Fruit fly (Drosophila melanogaster) whole organism, embryonic: ENCODE data around the gene CG45072.

Experiments
- CG10366 ChIP-seq: fragments of 200-800 bp; sonication (Bioruptor generic); IDR thresholded peaks from 2 replicates; pipeline ENCODE4 v1.3.6; 2022; ENCODE audit warnings: missing biosample characterization, missing genetic modification characterization
- CG10979 ChIP-seq: fragments of 200-800 bp; sonication (Bioruptor generic); optimal IDR thresholded peaks from 2 replicates; lab custom pipeline; 2018; ENCODE audit warnings: missing biosample characterization, mild to moderate bottlenecking, missing genetic modification characterization, moderate library complexity
- CG11504 ChIP-seq: fragments of 200-800 bp; sonication (Bioruptor generic); optimal IDR thresholded peaks from 3 replicates; lab custom pipeline; 2019; ENCODE audit warnings: missing biosample characterization, mild to moderate bottlenecking, missing genetic modification characterization, moderate library complexity
- CG11696 ChIP-seq: fragments of 200-800 bp; sonication (Bioruptor generic); IDR thresholded peaks from 2 replicates; pipeline ENCODE4 v1.3.6; 2022; ENCODE audit warnings: missing biosample characterization, missing genetic modification characterization
- CG14014 ChIP-seq: fragments of 200-800 bp; sonication (Bioruptor generic); IDR thresholded peaks from 2 replicates; pipeline ENCODE4 v1.3.6; 2022; ENCODE audit warnings: missing biosample characterization, missing genetic modification characterization
- CG1603 ChIP-seq: fragments of 200-800 bp; sonication (Bioruptor generic); optimal IDR thresholded peaks from 2 replicates; lab custom pipeline; 2019; ENCODE audit warnings: missing biosample characterization, mild to moderate bottlenecking, missing genetic modification characterization, moderate library complexity
- CG16779 ChIP-seq: fragments of 200-800 bp; sonication (Bioruptor generic); IDR thresholded peaks from 2 replicates; pipeline ENCODE4 v1.3.6; 2022; ENCODE audit warnings: missing biosample characterization, missing genetic modification characterization
- CG16863 ChIP-seq: fragments of 200-800 bp; sonication (Bioruptor generic); optimal IDR thresholded peaks from 3 replicates; lab custom pipeline; 2016; ENCODE audit warnings: missing biosample characterization, missing genetic modification characterization
- CG17359 ChIP-seq: fragments of 200-800 bp; sonication (Bioruptor generic); optimal IDR thresholded peaks from 3 replicates; lab custom pipeline; 2018; ENCODE audit warnings: missing biosample characterization, mild to moderate bottlenecking, missing genetic modification characterization, moderate library complexity
- CG17385 ChIP-seq: fragments of 200-800 bp; sonication (Bioruptor generic); optimal IDR thresholded peaks from 3 replicates; lab custom pipeline; 2018; ENCODE audit warnings: missing biosample characterization, mild to moderate bottlenecking, missing genetic modification characterization
- CG32772 ChIP-seq: fragments of 200-800 bp; sonication (Bioruptor generic); IDR thresholded peaks from 2 replicates; pipeline ENCODE4 v1.3.6; 2022; ENCODE audit warnings: missing biosample characterization, missing genetic modification characterization
- CG6854 ChIP-seq: fragments of 200-800 bp; sonication (Bioruptor generic); optimal IDR thresholded peaks from 3 replicates; lab custom pipeline; 2017; ENCODE audit warnings: missing biosample characterization, mild to moderate bottlenecking, missing genetic modification characterization
- CG7839 ChIP-seq: fragments of 200-800 bp; sonication (Bioruptor generic); optimal IDR thresholded peaks from 3 replicates; lab custom pipeline; 2018; ENCODE audit warnings: missing biosample characterization, mild to moderate bottlenecking, missing genetic modification characterization, moderate library complexity
- CG8944 ChIP-seq: fragments of 200-800 bp; sonication (Bioruptor generic); optimal IDR thresholded peaks from 3 replicates; lab custom pipeline; 2016; ENCODE audit warnings: missing biosample characterization, missing genetic modification characterization
- CG9817 ChIP-seq: fragments of 200-800 bp; sonication (Bioruptor generic); optimal IDR thresholded peaks from 2 replicates; lab custom pipeline; 2018; ENCODE audit warnings: missing biosample characterization, mild to moderate bottlenecking, missing genetic modification characterization, moderate library complexity
- Drgx ChIP-seq: fragments of 200-800 bp; sonication (Bioruptor generic); IDR thresholded peaks from 2 replicates; pipeline ENCODE4 v1.3.6; 2022; ENCODE audit warnings: missing biosample characterization, missing genetic modification characterization
- E2f1 ChIP-seq: fragments of 200-800 bp; sonication (Bioruptor generic); IDR thresholded peaks from 2 replicates; pipeline ENCODE4 v1.3.6; 2022; ENCODE audit warnings: missing biosample characterization, missing genetic modification characterization
- Elba2 ChIP-seq: fragments of 200-800 bp; sonication (Bioruptor generic); optimal IDR thresholded peaks from 3 replicates; lab custom pipeline; 2016; ENCODE audit warnings: missing biosample characterization, missing genetic modification characterization
- Gug ChIP-seq: fragments of 200-800 bp; sonication (Bioruptor generic); IDR thresholded peaks from 4 replicates; pipeline ENCODE4 v1.3.6; 2022; ENCODE audit warnings: missing biosample characterization, missing genetic modification characterization
- H2.0 ChIP-seq: fragments of 200-800 bp; sonication (Bioruptor generic); IDR thresholded peaks from 2 replicates; pipeline ENCODE4 v1.3.6; 2022; ENCODE audit warnings: missing biosample characterization, missing genetic modification characterization
- HLH3B ChIP-seq: fragments of 200-800 bp; sonication (Bioruptor generic); IDR thresholded peaks from 2 replicates; pipeline ENCODE4 v1.3.6; 2022; ENCODE audit warnings: missing biosample characterization, missing genetic modification characterization
- MTF-1 ChIP-seq: fragments of 200-800 bp; sonication (Bioruptor generic); optimal IDR thresholded peaks from 2 replicates; lab custom pipeline; 2018; ENCODE audit warnings: missing biosample characterization, mild to moderate bottlenecking, missing genetic modification characterization, borderline replicate concordance
- Mrtf ChIP-seq: fragments of 200-800 bp; sonication (Bioruptor generic); IDR thresholded peaks from 3 replicates; pipeline ENCODE4 v1.3.6; 2022; ENCODE audit warnings: missing biosample characterization, missing genetic modification characterization
- Nf-YA ChIP-seq: fragments of 200-800 bp; sonication (Bioruptor generic); IDR thresholded peaks from 2 replicates; pipeline ENCODE4 v1.3.6; 2022; ENCODE audit warnings: missing biosample characterization, missing genetic modification characterization
- Optix ChIP-seq: fragments of 200-800 bp; sonication (Bioruptor generic); IDR thresholded peaks from 3 replicates; pipeline ENCODE4 v1.3.6; 2022; ENCODE audit warnings: missing biosample characterization, missing genetic modification characterization
- Rx ChIP-seq: fragments of 200-800 bp; sonication (Bioruptor generic); IDR thresholded peaks from 2 replicates; pipeline ENCODE4 v1.3.6; 2022; ENCODE audit warnings: missing biosample characterization, missing genetic modification characterization
- Trl ChIP-seq, 3 experiments: fragments of >200 bp in 2 of 3; fragments of 200-800 bp in 1 of 3; sonication (Bioruptor generic) in 1 of 3; optimal IDR thresholded peaks; 2 replicates in 1 of 3; 3 replicates in 2 of 3; lab custom pipeline; 2016 to 2017; ENCODE audit warnings: missing biosample characterization in 1 of 3, missing genetic modification characterization in 1 of 3
- ab ChIP-seq: fragments of 200-800 bp; sonication (Bioruptor generic); optimal IDR thresholded peaks from 2 replicates; lab custom pipeline; 2016; ENCODE audit warnings: missing biosample characterization, missing genetic modification characterization
- bab2 ChIP-seq: fragments of 200-800 bp; sonication (Bioruptor generic); optimal IDR thresholded peaks from 2 replicates; lab custom pipeline; 2016; ENCODE audit warnings: missing biosample characterization, missing genetic modification characterization
- chinmo ChIP-seq: fragments of 200-800 bp; sonication (Bioruptor generic); IDR thresholded peaks from 4 replicates; pipeline ENCODE4 v1.3.6; 2022; ENCODE audit warnings: missing biosample characterization, missing genetic modification characterization; ENCODE audit not compliant: partially characterized antibody
- ci ChIP-seq: fragments of 200-800 bp; sonication (Bioruptor generic); IDR thresholded peaks from 3 replicates; pipeline ENCODE4 v1.3.6; 2022; ENCODE audit warnings: missing biosample characterization, missing genetic modification characterization
- da ChIP-seq: fragments of 200-800 bp; sonication (Bioruptor generic); optimal IDR thresholded peaks from 2 replicates; lab custom pipeline; 2016; ENCODE audit warnings: missing biosample characterization, missing genetic modification characterization
- dimm ChIP-seq: fragments of 200-800 bp; sonication (Bioruptor generic); IDR thresholded peaks from 2 replicates; pipeline ENCODE4 v1.3.6; 2022; ENCODE audit warnings: missing biosample characterization, missing genetic modification characterization
- dmrt11E ChIP-seq: fragments of 200-800 bp; sonication (Bioruptor generic); optimal IDR thresholded peaks from 3 replicates; lab custom pipeline; 2018; ENCODE audit warnings: missing biosample characterization, mild to moderate bottlenecking, missing genetic modification characterization, moderate library complexity
- dpn ChIP-seq, 2 experiments: fragments of 200-800 bp; sonication (Bioruptor generic); optimal IDR thresholded peaks; 3 replicates each; lab custom pipeline; 2016; ENCODE audit warnings: missing biosample characterization in 2 of 2, missing genetic modification characterization in 2 of 2
- lilli ChIP-seq: fragments of 200-800 bp; sonication (Bioruptor generic); optimal IDR thresholded peaks from 3 replicates; lab custom pipeline; 2016; ENCODE audit warnings: missing biosample characterization, missing genetic modification characterization
- nom ChIP-seq: fragments of 200-800 bp; sonication (Bioruptor generic); optimal IDR thresholded peaks from 2 replicates; lab custom pipeline; 2017; ENCODE audit warnings: missing biosample characterization, missing genetic modification characterization, mild to moderate bottlenecking, moderate library complexity, missing genetic modification reagents
- oc ChIP-seq: fragments of 200-800 bp; sonication (Bioruptor generic); optimal IDR thresholded peaks from 2 replicates; lab custom pipeline; 2018; ENCODE audit warnings: missing biosample characterization, mild to moderate bottlenecking, missing genetic modification characterization, moderate library complexity
- pfk ChIP-seq: fragments of 200-800 bp; sonication (Bioruptor generic); optimal IDR thresholded peaks from 2 replicates; lab custom pipeline; 2018; ENCODE audit warnings: missing biosample characterization, mild to moderate bottlenecking, missing genetic modification characterization, moderate library complexity
- row ChIP-seq: fragments of 200-800 bp; sonication (Bioruptor generic); IDR thresholded peaks from 3 replicates; pipeline ENCODE4 v1.3.6; 2022; ENCODE audit warnings: missing biosample characterization, missing genetic modification characterization
- salm ChIP-seq: fragments of 200-800 bp; sonication (Bioruptor generic); optimal IDR thresholded peaks from 2 replicates; lab custom pipeline; 2018; ENCODE audit warnings: missing biosample characterization, mild to moderate bottlenecking, missing genetic modification characterization
- sens ChIP-seq: fragments of 200-800 bp; sonication (Bioruptor generic); peaks from one replicate; lab custom pipeline; 2016; ENCODE audit warnings: missing biosample characterization, missing genetic modification characterization
- sim ChIP-seq: fragments of 200-800 bp; sonication (Bioruptor generic); IDR thresholded peaks from 2 replicates; pipeline ENCODE4 v1.3.6; 2022; ENCODE audit warnings: missing biosample characterization, missing genetic modification characterization
- slbo ChIP-seq: fragments of 200-800 bp; sonication (Bioruptor generic); IDR thresholded peaks from 2 replicates; pipeline ENCODE4 v1.3.6; 2022; ENCODE audit warnings: missing biosample characterization, missing genetic modification characterization
- stwl ChIP-seq: fragments of 200-800 bp; sonication (Bioruptor generic); optimal IDR thresholded peaks from 3 replicates; lab custom pipeline; 2018; ENCODE audit warnings: missing biosample characterization, mild to moderate bottlenecking, missing genetic modification characterization, moderate library complexity
- tin ChIP-seq: fragments of 200-800 bp; sonication (Bioruptor generic); optimal IDR thresholded peaks from 3 replicates; lab custom pipeline; 2016; ENCODE audit warnings: missing biosample characterization, missing genetic modification characterization
- ttk ChIP-seq: fragments of 200-800 bp; sonication (Bioruptor generic); IDR thresholded peaks from 2 replicates; pipeline ENCODE4 v2.1.2; 2022; ENCODE audit warnings: missing biosample characterization, missing genetic modification characterization
- vvl ChIP-seq: fragments of 200-800 bp; sonication (Bioruptor generic); IDR thresholded peaks from 2 replicates; pipeline ENCODE4 v1.3.6; 2022; ENCODE audit warnings: missing biosample characterization, missing genetic modification characterization
- yki ChIP-seq: fragments of >200 bp; optimal IDR thresholded peaks from 3 replicates; lab custom pipeline; 2018

CG45072 gene

DNA sequence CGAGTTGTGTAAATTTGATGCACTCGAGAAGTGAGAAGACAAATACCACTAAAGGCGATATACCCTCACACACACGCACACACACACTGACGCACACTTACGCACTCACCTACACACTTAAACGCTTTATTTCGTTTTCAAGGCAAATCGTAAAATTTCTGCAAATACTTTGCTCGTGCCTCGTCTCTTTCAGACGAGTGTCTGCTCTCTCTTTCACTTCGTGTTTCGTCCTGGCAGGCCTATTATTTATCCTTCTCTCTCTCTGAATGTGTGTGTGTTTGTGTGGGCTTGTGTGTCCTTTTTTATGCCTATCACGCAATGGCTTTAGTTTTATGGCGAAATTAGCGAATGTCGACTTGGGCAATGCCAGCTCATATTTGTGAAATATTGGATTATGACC lies 24.8 kb downstream of the CG45072 start (continued):
- no peak for TF ChIP-seq CG8944
- no peak for TF ChIP-seq yki (lab: Kevin White, UChicago)
- peak; percentile 8 to 44 for TF ChIP-seq Trl (optimal IDR thresholded peaks at IDR 0.05; lab: Kevin White, UChicago)
- no peak for TF ChIP-seq Trl (GFP tag; optimal IDR thresholded peaks at IDR 0.05; lab: Kevin White, UChicago)
- no peak for TF ChIP-seq CG6854 (GFP tag; lab: Kevin White, UChicago)
- 0 out of 4 replicates have a peak, but pooled peaks have one; percentile 11 for TF ChIP-seq chinmo (GFP tag; lab: Robert Waterston, UW)

- TF ChIP-seq Trl (optimal IDR thresholded peaks at IDR 0.05; lab: Kevin White, UChicago): no peak
- TF ChIP-seq Trl (GFP tag; optimal IDR thresholded peaks at IDR 0.05; lab: Kevin White, UChicago): no peak
- peak; percentile 33 for TF ChIP-seq CG1603
- no peak for TF ChIP-seq Elba2 (GFP tag; lab: Kevin White, UChicago)
- peak; percentile 55 for TF ChIP-seq slbo
- 0 out of 2 replicates have a peak, but pooled peaks have one; percentile 59 for TF ChIP-seq CG11696
- no peak for TF ChIP-seq oc
- TF ChIP-seq CG9817 (tag; lab: Kevin White, UChicago): no peak
- peak; percentile 24 for TF ChIP-seq lilli (GFP tag; lab: Kevin White, UChicago)
- no peak for TF ChIP-seq pfk
- no peak for TF ChIP-seq MTF-1 (GFP tag; lab: Kevin White, UChicago)
- TF ChIP-seq CG10979 (tag; lab: Kevin White, UChicago): no peak
- no peak for TF ChIP-seq vvl (GFP tag; lab: Robert Waterston, UW)
- TF ChIP-seq CG7839 (tag; lab: Kevin White, UChicago): peak; percentile 12
- TF ChIP-seq Rx: peak; percentile 40; the same call in 1 of the 2 replicates
- no peak for TF ChIP-seq tin (GFP tag; lab: Kevin White, UChicago)
- TF ChIP-seq CG32772 (GFP tag; lab: Robert Waterston, UW): peak; percentile 32; the same call in 1 of the 2 replicates
- TF ChIP-seq Mrtf (GFP tag; lab: Robert Waterston, UW): 0 out of 3 replicates have a peak, but pooled peaks have one; percentile 29
- TF ChIP-seq dimm (GFP tag; lab: Robert Waterston, UW): no peak
- TF ChIP-seq ci: peak; percentile 59; the same call in 1 of the 3 replicates
- peak; percentile 16 to 24 for TF ChIP-seq dpn (GFP tag; optimal IDR thresholded peaks at IDR 0.05; lab: Kevin White, UChicago)
- TF ChIP-seq H2.0 (GFP tag; lab: Robert Waterston, UW): peak; percentile 27; the same call in 1 of the 2 replicates
- TF ChIP-seq Nf-YA: no peak
- TF ChIP-seq CG16863 (GFP tag; lab: Kevin White, UChicago): no peak
- no peak for TF ChIP-seq dmrt11E (tag; lab: Kevin White, UChicago)
- TF ChIP-seq sens (GFP tag; lab: Kevin White, UChicago): peak; percentile 82
- TF ChIP-seq Gug: peak; percentile 16; the same call in 1 of the 4 replicates
- TF ChIP-seq sim (GFP tag; lab: Robert Waterston, UW): no peak
- 0 out of 2 replicates have a peak, but pooled peaks have one; percentile 8 for TF ChIP-seq CG14014
- TF ChIP-seq Optix: no peak
- peak; percentile 18 for TF ChIP-seq CG17359
- TF ChIP-seq stwl (tag; lab: Kevin White, UChicago): no peak
- TF ChIP-seq ab: no peak
- TF ChIP-seq CG11504 (tag; lab: Kevin White, UChicago): peak; percentile 30
- peak; percentile 32; the same call in 1 of the 3 replicates for TF ChIP-seq row (GFP tag; lab: Robert Waterston, UW)
- TF ChIP-seq E2f1 (GFP tag; lab: Robert Waterston, UW): peak; percentile 13; the same call in 1 of the 2 replicates
- peak; percentile 96 for TF ChIP-seq Drgx
- peak; percentile 25; the same call in 1 of the 2 replicates for TF ChIP-seq ttk (GFP tag; lab: Robert Waterston, UW)
- peak; percentile 30 for TF ChIP-seq nom (GFP tag; lab: Kevin White, UChicago)
- TF ChIP-seq CG17385: no peak
- TF ChIP-seq HLH3B (GFP tag; lab: Robert Waterston, UW): 0 out of 2 replicates have a peak, but pooled peaks have one; percentile 32
- no peak for TF ChIP-seq da
- peak; percentile 17 for TF ChIP-seq bab2 (GFP tag; lab: Kevin White, UChicago)
- TF ChIP-seq CG10366 (GFP tag; lab: Robert Waterston, UW): peak; percentile 25; the same call in 1 of the 2 replicates
- TF ChIP-seq CG16779 (GFP tag; lab: Robert Waterston, UW): no peak
- no peak for TF ChIP-seq salm (tag; lab: Kevin White, UChicago)
Measured at dm6 chr3R:30095855-30096254, 27.2 kb downstream of the CG45072 start.
